Worm (Caenorhabditis elegans) whole organism, late embryonic: ENCODE data around the gene K10G9.2.
A peak's percentile ranks its signal among the peaks of the same experiment; 100 is the strongest.

ENCODE experiments used
- C08G9.2 ChIP-seq: sonication (generic microtip); optimal IDR thresholded peaks from 2 replicates; lab custom pipeline; 2016; ENCODE audit warnings: mild to moderate bottlenecking, missing genetic modification characterization, moderate library complexity, missing compliant biosample characterization
- K02D7.2 ChIP-seq: sonication (generic microtip); optimal IDR thresholded peaks from 2 replicates; lab custom pipeline; 2017; ENCODE audit warnings: mild to moderate bottlenecking, missing genetic modification characterization, missing compliant biosample characterization
- T23F11.4 ChIP-seq: fragments of 200-800 bp; sonication (Bioruptor generic); optimal IDR thresholded peaks from 2 replicates; lab custom pipeline; 2018; ENCODE audit warnings: mild to moderate bottlenecking, missing genetic modification characterization, missing compliant biosample characterization
- Y22D7AL.16 ChIP-seq: sonication (generic microtip); optimal IDR thresholded peaks from 2 replicates; lab custom pipeline; 2016; ENCODE audit warnings: missing genetic modification characterization, missing compliant biosample characterization
- ahr-1 ChIP-seq: sonication (generic microtip); optimal IDR thresholded peaks from 2 replicates; lab custom pipeline; 2016; ENCODE audit warnings: missing genetic modification characterization, missing compliant biosample characterization
- ceh-18 ChIP-seq: sonication (generic microtip); optimal IDR thresholded peaks from 2 replicates; lab custom pipeline; 2016; ENCODE audit warnings: missing genetic modification characterization, missing compliant biosample characterization
- ceh-19 ChIP-seq: fragments of 200-800 bp; sonication (Bioruptor generic); optimal IDR thresholded peaks from 2 replicates; lab custom pipeline; 2018; ENCODE audit warnings: mild to moderate bottlenecking, missing genetic modification characterization, missing compliant biosample characterization
- ceh-2 ChIP-seq: sonication (generic microtip); optimal IDR thresholded peaks from 2 replicates; lab custom pipeline; 2016; ENCODE audit warnings: missing genotype, missing genetic modification characterization, missing compliant biosample characterization
- ceh-22 ChIP-seq: sonication (generic microtip); optimal IDR thresholded peaks from 2 replicates; lab custom pipeline; 2017; ENCODE audit warnings: missing biosample characterization, missing genetic modification characterization
- ceh-24 ChIP-seq: sonication (generic microtip); optimal IDR thresholded peaks from 2 replicates; lab custom pipeline; 2016; ENCODE audit warnings: mild to moderate bottlenecking, missing genetic modification characterization, missing compliant biosample characterization
- ceh-31 ChIP-seq: sonication (generic microtip); optimal IDR thresholded peaks from 2 replicates; lab custom pipeline; 2016; ENCODE audit warnings: missing genetic modification characterization, missing compliant biosample characterization
- ceh-45 ChIP-seq: fragments of 200-800 bp; sonication (Bioruptor generic); IDR thresholded peaks from 2 replicates; pipeline ENCODE4 v1.3.6; 2022; ENCODE audit warnings: missing genetic modification reagents, missing genetic modification characterization, missing compliant biosample characterization
- ceh-48 ChIP-seq: sonication (generic microtip); optimal IDR thresholded peaks from 2 replicates; lab custom pipeline; 2016; ENCODE audit warnings: missing genetic modification characterization, inconsistent platforms, missing compliant biosample characterization
- ceh-9 ChIP-seq: sonication (generic microtip); optimal IDR thresholded peaks from 2 replicates; lab custom pipeline; 2016; ENCODE audit warnings: mild to moderate bottlenecking, missing genetic modification characterization, inconsistent platforms, missing compliant biosample characterization
- che-1 ChIP-seq: sonication (generic microtip); optimal IDR thresholded peaks from 2 replicates; lab custom pipeline; 2016; ENCODE audit warnings: mild to moderate bottlenecking, missing genetic modification characterization, missing compliant biosample characterization
- dmd-4 ChIP-seq: sonication (generic microtip); optimal IDR thresholded peaks from 2 replicates; lab custom pipeline; 2016; ENCODE audit warnings: borderline replicate concordance, missing genetic modification characterization, missing compliant biosample characterization
- dve-1 ChIP-seq: sonication (generic microtip); optimal IDR thresholded peaks from 2 replicates; lab custom pipeline; 2017; ENCODE audit warnings: antibody characterized with exemption, mild to moderate bottlenecking, missing genetic modification characterization, missing compliant biosample characterization
- elt-2 ChIP-seq: sonication (generic microtip); optimal IDR thresholded peaks from 2 replicates; lab custom pipeline; 2016; ENCODE audit warnings: missing genetic modification reagents, missing genetic modification characterization, missing compliant biosample characterization
- ets-4 ChIP-seq: sonication (generic microtip); optimal IDR thresholded peaks from 2 replicates; lab custom pipeline; 2016; ENCODE audit warnings: missing genetic modification characterization, missing compliant biosample characterization
- fkh-10 ChIP-seq: fragments of 150-350 bp; optimal IDR thresholded peaks from 2 replicates; lab custom pipeline; 2014; ENCODE audit warnings: missing biosample characterization, missing genetic modification reagents, missing genetic modification characterization
- fkh-6 ChIP-seq: sonication (generic microtip); optimal IDR thresholded peaks from 2 replicates; lab custom pipeline; 2016; ENCODE audit warnings: missing genetic modification characterization, missing compliant biosample characterization
- gmeb-2 ChIP-seq: sonication (generic microtip); optimal IDR thresholded peaks from 2 replicates; lab custom pipeline; 2016; ENCODE audit warnings: missing genetic modification characterization, inconsistent platforms, missing compliant biosample characterization
- hlh-13 ChIP-seq: fragments of 200-800 bp; sonication (Bioruptor generic); optimal IDR thresholded peaks from 2 replicates; lab custom pipeline; 2018; ENCODE audit warnings: mild to moderate bottlenecking, missing genetic modification characterization, missing compliant biosample characterization
- hlh-30 ChIP-seq: sonication (generic microtip); optimal IDR thresholded peaks from 2 replicates; lab custom pipeline; 2017; ENCODE audit warnings: antibody characterized with exemption, missing genetic modification characterization, missing compliant biosample characterization; ENCODE audit not compliant: insufficient read depth
- lin-11 ChIP-seq: fragments of 200-800 bp; sonication (Bioruptor generic); optimal IDR thresholded peaks from 2 replicates; lab custom pipeline; 2018; ENCODE audit warnings: mild to moderate bottlenecking, missing genetic modification characterization, missing compliant biosample characterization
- mec-3 ChIP-seq: sonication (generic microtip); optimal IDR thresholded peaks from 2 replicates; lab custom pipeline; 2016; ENCODE audit warnings: borderline replicate concordance, missing genetic modification characterization, missing compliant biosample characterization
- nfya-1 ChIP-seq: sonication (generic microtip); optimal IDR thresholded peaks from 2 replicates; lab custom pipeline; 2017; ENCODE audit warnings: missing genetic modification characterization, mild to moderate bottlenecking, missing compliant biosample characterization, antibody characterized with exemption, moderate library complexity
- nhr-11 ChIP-seq: fragments of 150-350 bp; optimal IDR thresholded peaks from 2 replicates; lab custom pipeline; 2014; ENCODE audit warnings: missing biosample characterization, missing genetic modification characterization
- nhr-232 ChIP-seq: sonication (generic microtip); optimal IDR thresholded peaks from 2 replicates; lab custom pipeline; 2016; ENCODE audit warnings: missing genetic modification characterization, missing compliant biosample characterization
- npax-4 ChIP-seq: sonication (generic microtip); optimal IDR thresholded peaks from 2 replicates; lab custom pipeline; 2016; ENCODE audit warnings: missing genetic modification characterization, missing compliant biosample characterization
- pha-2 ChIP-seq: sonication (generic microtip); optimal IDR thresholded peaks from 2 replicates; lab custom pipeline; 2017; ENCODE audit warnings: mild to moderate bottlenecking, missing genetic modification characterization, missing compliant biosample characterization
- pha-4 ChIP-seq: fragments of 150-350 bp; optimal IDR thresholded peaks from 2 replicates; lab custom pipeline; 2018; ENCODE audit warnings: missing biosample characterization, missing genetic modification reagents, missing genetic modification characterization
- ref-2 ChIP-seq: sonication (generic microtip); optimal IDR thresholded peaks from 2 replicates; lab custom pipeline; 2016; ENCODE audit warnings: missing genetic modification characterization, missing compliant biosample characterization
- sdc-2 ChIP-seq: sonication (generic microtip); optimal IDR thresholded peaks from 2 replicates; lab custom pipeline; 2016; ENCODE audit warnings: missing genotype, missing genetic modification characterization, missing compliant biosample characterization
- sox-2 ChIP-seq: fragments of 200-800 bp; sonication (Bioruptor generic); IDR thresholded peaks from 2 replicates; pipeline ENCODE4 v1.3.6; 2022; ENCODE audit warnings: missing genetic modification reagents, missing genetic modification characterization, missing compliant biosample characterization
- sox-4 ChIP-seq: sonication (generic microtip); optimal IDR thresholded peaks from 2 replicates; lab custom pipeline; 2017; ENCODE audit warnings: mild to moderate bottlenecking, missing genetic modification characterization, inconsistent platforms, missing compliant biosample characterization
- syd-9 ChIP-seq: sonication (generic microtip); optimal IDR thresholded peaks from 2 replicates; lab custom pipeline; 2016; ENCODE audit warnings: mild to moderate bottlenecking, missing genetic modification characterization, moderate library complexity, missing compliant biosample characterization
- tbx-2 ChIP-seq: sonication (generic microtip); optimal IDR thresholded peaks from 2 replicates; lab custom pipeline; 2016; ENCODE audit warnings: missing genetic modification characterization, missing compliant biosample characterization
- ttx-3 ChIP-seq: sonication (generic microtip); optimal IDR thresholded peaks from 2 replicates; lab custom pipeline; 2016; ENCODE audit warnings: missing genetic modification reagents, missing genetic modification characterization, missing compliant biosample characterization
- unc-3 ChIP-seq, 2 experiments: fragments of 200-800 bp in 1 of 2; sonication (Bioruptor generic) in 1 of 2; sonication (generic microtip) in 1 of 2; conservative IDR thresholded peaks in 1 of 2; optimal IDR thresholded peaks in 1 of 2; 2 replicates each; pipeline versions ENCODE4 v1.3.6 to Lab custom; 2016 to 2022; ENCODE audit warnings: missing compliant biosample characterization in 2 of 2, missing genetic modification characterization in 2 of 2, missing genetic modification reagents in 1 of 2
- unc-42 ChIP-seq: sonication (generic microtip); optimal IDR thresholded peaks from 2 replicates; lab custom pipeline; 2016; ENCODE audit warnings: missing genotype, missing genetic modification characterization, missing compliant biosample characterization
- ztf-16 ChIP-seq: sonication (generic microtip); optimal IDR thresholded peaks from 2 replicates; lab custom pipeline; 2017; ENCODE audit warnings: missing genetic modification characterization, missing compliant biosample characterization

The K10G9.2 gene

DNA sequence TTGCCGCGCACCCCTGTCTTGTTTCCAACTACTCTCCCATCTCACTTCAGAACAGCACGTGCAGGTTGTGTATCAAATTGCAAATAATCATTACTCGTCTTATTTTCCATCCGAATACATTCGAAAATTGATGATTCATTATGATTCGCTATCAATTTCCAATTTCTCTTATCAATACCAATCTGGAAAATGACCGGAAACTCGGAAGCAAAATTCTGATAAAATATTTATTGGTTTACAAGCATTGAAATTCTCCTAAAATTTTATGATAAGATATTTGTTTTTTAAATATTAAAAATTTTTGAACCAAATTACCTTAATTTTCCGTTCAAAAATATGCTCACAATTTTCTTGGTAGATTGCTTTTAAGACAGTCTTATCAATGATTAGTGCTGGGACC, 19.6 kb downstream of the K10G9.2 start:
- TF ChIP-seq nfya-1 (no peak), nhr-11 (tag; lab: Kevin White, UChicago) (no peak), ceh-19 (no peak)

DNA sequence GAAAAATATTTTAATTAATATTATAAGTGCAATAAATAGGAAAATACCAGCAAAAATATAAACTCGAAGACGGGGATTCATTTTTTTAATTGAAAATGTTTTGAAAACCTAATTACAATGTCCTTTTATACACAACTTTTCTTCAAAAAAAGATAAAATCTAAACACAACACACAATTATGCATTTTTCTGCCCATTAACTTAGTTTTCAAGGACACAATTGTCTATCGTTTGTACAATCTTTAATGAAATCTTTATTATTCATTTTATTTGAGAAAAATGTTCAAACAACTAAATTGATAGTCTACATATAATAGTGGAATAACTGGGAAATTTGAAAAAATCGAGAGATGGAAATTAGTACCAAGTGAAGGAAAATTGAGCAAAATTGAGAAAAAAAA, 20.3 kb downstream of the K10G9.2 start, which contains the start of gene T07A5.1:
TSS of gene T07A5.1 (minus strand) at position 149 of the 400 bp plus-strand sequence.
- TF ChIP-seq elt-2 (tag; lab: Kevin White, UChicago) (no peak), che-1 (no peak), K02D7.2 (tag; lab: Kevin White, UChicago) (no peak), fkh-10 (no peak), sox-4 (tag; lab: Kevin White, UChicago) (no peak)
- TF ChIP-seq, all 69 proteins: peak for 0

DNA sequence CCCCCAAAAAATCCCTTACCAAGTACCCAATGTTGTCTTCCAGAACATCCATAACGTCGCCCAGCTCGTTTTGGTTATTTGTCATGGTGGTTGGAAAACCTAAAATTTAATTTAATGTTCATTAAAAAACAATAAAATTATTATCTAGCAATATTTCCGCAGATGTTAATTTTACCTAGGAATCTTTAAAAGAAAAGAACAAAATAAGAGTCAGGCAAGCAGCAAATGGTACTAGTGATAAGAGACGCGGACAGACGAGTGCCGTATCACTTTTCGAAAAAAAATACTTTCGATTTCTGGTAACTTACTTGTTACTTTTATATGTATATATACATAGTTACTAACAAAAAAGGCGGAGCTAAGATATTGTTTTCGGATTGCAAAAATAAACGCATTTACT, 25.3 kb downstream of the K10G9.2 start, which contains the start of gene T07A5.7:
TSS of gene T07A5.7 (minus strand) at position 101 of the 400 bp plus-strand sequence.
- TF ChIP-seq sox-2 (GFP tag; lab: Robert Waterston, UW) (no peak), pha-2 (tag; lab: Kevin White, UChicago) (no peak), sox-4 (tag; lab: Kevin White, UChicago) (no peak), fkh-6 (tag; lab: Kevin White, UChicago) (no peak), syd-9 (tag; lab: Kevin White, UChicago) (no peak), ceh-24 (tag; lab: Kevin White, UChicago) (no peak), Y22D7AL.16 (tag; lab: Kevin White, UChicago) (no peak), hlh-13 (GFP tag; lab: Kevin White, UChicago) (no peak), tbx-2 (no peak), ceh-22 (tag; lab: Kevin White, UChicago) (no peak), dve-1 (tag; lab: Kevin White, UChicago) (no peak)

DNA sequence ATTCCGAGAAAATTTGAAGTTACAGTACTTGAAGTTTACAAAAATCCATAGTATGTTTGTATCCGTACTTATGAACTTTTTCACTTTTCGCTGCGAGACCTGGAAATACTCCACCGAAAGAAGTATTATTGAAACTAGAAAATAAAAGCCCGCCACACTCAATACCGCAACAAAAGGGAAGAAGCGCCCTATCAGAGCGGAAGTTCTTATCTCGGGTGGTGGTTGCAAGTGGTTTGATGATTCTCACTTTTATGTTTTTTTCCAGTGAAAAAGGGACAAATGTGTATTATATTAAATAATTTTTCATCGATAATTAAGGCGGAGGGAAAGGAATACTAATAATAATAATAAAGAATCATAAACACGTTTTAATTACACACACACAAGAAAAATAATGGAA, 28.5 kb downstream of the K10G9.2 start:
- TF ChIP-seq ref-2 (tag; lab: Kevin White, UChicago) (no peak), elt-2 (tag; lab: Kevin White, UChicago) (peak; percentile 39), sox-4 (tag; lab: Kevin White, UChicago) (no peak), mec-3 (tag; lab: Kevin White, UChicago) (no peak)

DNA sequence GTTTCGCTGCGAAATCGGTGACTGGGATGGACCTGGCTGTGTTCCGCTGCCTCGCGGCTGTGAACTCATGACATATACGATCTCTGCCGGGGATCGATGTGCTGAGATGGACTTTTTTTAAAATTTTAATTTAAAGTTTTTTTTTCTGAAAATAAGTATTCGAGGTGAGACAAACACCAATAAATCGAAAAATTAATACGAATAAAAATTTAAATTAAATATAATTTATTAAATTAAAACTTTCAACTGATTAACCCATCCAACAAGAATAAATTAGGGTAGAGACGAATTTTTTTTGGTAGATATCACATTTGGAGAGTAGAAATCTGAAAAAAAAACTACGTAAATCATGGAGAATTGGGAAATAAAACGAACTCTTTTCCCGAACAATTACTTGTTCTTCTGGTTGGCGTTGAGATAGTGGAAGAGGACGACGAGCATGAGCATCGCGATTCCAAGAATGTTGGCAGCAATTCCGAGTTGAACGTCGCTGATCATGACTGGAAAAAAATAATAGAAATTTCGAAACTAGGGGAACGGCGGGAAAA, 32.4 kb downstream of the K10G9.2 start, which contains the start of the genes unc-50 and ostf-4:
TSS of gene unc-50 (minus strand) at position 101 of the 548 bp plus-strand sequence.
TSS of gene ostf-4 (minus strand) at position 498 of the 548 bp plus-strand sequence.
- TF ChIP-seq ceh-31 (tag; lab: Kevin White, UChicago) (no peak), dmd-4 (tag; lab: Kevin White, UChicago) (no peak), T23F11.4 (GFP tag; lab: Kevin White, UChicago) (no peak), ahr-1 (no peak), ceh-45 (no peak), elt-2 (tag; lab: Kevin White, UChicago) (no peak), gmeb-2 (tag; lab: Kevin White, UChicago) (no peak), ceh-2 (tag; lab: Kevin White, UChicago) (no peak), sdc-2 (tag; lab: Kevin White, UChicago) (no peak), C08G9.2 (tag; lab: Kevin White, UChicago) (no peak)

DNA sequence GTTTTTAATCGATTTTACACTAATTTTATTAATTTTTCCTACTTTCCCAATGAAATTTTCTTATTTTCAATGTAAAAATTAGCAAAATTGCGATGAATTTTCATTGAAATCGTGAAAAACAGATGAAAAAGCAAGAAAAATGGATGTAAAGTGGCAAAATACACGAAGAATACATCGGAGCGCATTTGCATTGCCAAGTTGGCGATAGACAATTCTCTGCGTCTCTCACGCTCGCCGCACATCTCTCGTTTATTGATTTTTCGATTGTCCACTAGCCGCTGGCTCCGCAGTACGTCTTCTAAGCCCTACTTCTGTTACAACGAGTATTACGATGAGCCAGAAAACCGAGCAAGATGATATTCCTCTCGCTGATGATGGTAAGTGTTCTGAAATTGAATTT, 33.0 kb downstream of the K10G9.2 start, which contains the start of gene unc-69:
TSS of gene unc-69 (plus strand) at position 185 of the 400 bp plus-strand sequence.
- TF ChIP-seq unc-42 (peak; percentile 51), ets-4 (tag; lab: Kevin White, UChicago) (no peak), ztf-16 (tag; lab: Kevin White, UChicago) (no peak), unc-3 (GFP tag; conservative IDR thresholded peaks at IDR 0.05; lab: Robert Waterston, UW) (no peak), unc-3 (tag; optimal IDR thresholded peaks at IDR 0.05; lab: Kevin White, UChicago) (no peak), ceh-9 (no peak), ceh-19 (no peak), nhr-232 (tag; lab: Kevin White, UChicago) (no peak), lin-11 (no peak), ceh-48 (tag; lab: Kevin White, UChicago) (peak; percentile 99), npax-4 (tag; lab: Kevin White, UChicago) (no peak), C08G9.2 (tag; lab: Kevin White, UChicago) (no peak), pha-4 (tag; lab: Kevin White, UChicago) (no peak), ceh-31 (tag; lab: Kevin White, UChicago) (peak; percentile 35), ceh-18 (tag; lab: Kevin White, UChicago) (peak; percentile 6), hlh-30 (tag; lab: Kevin White, UChicago) (no peak), ceh-45 (no peak), ttx-3 (tag; lab: Kevin White, UChicago) (no peak)
